Fruit fly (Drosophila melanogaster) whole organism, embryonic: ENCODE data around the gene CG13085.

Source experiments
- Adf1 ChIP-seq: fragments of 200-800 bp; sonication (Bioruptor generic); IDR thresholded peaks from 2 replicates; pipeline ENCODE4 v1.3.6; 2022; ENCODE audit warnings: missing biosample characterization, missing genetic modification characterization
- Awh ChIP-seq: fragments of 200-800 bp; sonication (Bioruptor generic); IDR thresholded peaks from 2 replicates; pipeline ENCODE4, ENCODE4 v1.3.6; 2022; ENCODE audit warnings: missing biosample characterization, missing genetic modification characterization
- B-H2 ChIP-seq: fragments of 200-800 bp; sonication (Bioruptor generic); optimal IDR thresholded peaks from 2 replicates; lab custom pipeline; 2018; ENCODE audit warnings: missing biosample characterization, mild to moderate bottlenecking, missing genetic modification characterization
- Bteb2 ChIP-seq: fragments of 200-800 bp; sonication (Bioruptor generic); optimal IDR thresholded peaks from 2 replicates; lab custom pipeline; 2016; ENCODE audit warnings: missing biosample characterization, missing genetic modification characterization
- CG10147 ChIP-seq: fragments of 200-800 bp; sonication (Bioruptor generic); optimal IDR thresholded peaks from 2 replicates; lab custom pipeline; 2019; ENCODE audit warnings: missing biosample characterization, mild to moderate bottlenecking, missing genetic modification characterization, moderate library complexity
- CG12219 ChIP-seq: fragments of 200-800 bp; sonication (Bioruptor generic); optimal IDR thresholded peaks from 3 replicates; lab custom pipeline; 2018; ENCODE audit warnings: missing biosample characterization, mild to moderate bottlenecking, missing genetic modification characterization
- CG12744 ChIP-seq: fragments of 200-800 bp; sonication (Bioruptor generic); optimal IDR thresholded peaks from 2 replicates; lab custom pipeline; 2016; ENCODE audit warnings: missing biosample characterization, missing genetic modification characterization
- CG12769 ChIP-seq: fragments of 200-800 bp; sonication (Bioruptor generic); optimal IDR thresholded peaks from 2 replicates; lab custom pipeline; 2019; ENCODE audit warnings: missing biosample characterization, mild to moderate bottlenecking, missing genetic modification characterization, moderate library complexity
- CG13894 ChIP-seq: fragments of 200-800 bp; sonication (Bioruptor generic); optimal IDR thresholded peaks from 3 replicates; lab custom pipeline; 2018; ENCODE audit warnings: missing biosample characterization, mild to moderate bottlenecking, missing genetic modification characterization, moderate library complexity
- CG14014 ChIP-seq: fragments of 200-800 bp; sonication (Bioruptor generic); IDR thresholded peaks from 2 replicates; pipeline ENCODE4 v1.3.6; 2022; ENCODE audit warnings: missing biosample characterization, missing genetic modification characterization
- CG14710 ChIP-seq: fragments of 200-800 bp; sonication (Bioruptor generic); optimal IDR thresholded peaks from 3 replicates; lab custom pipeline; 2019; ENCODE audit warnings: missing biosample characterization, mild to moderate bottlenecking, missing genetic modification characterization, moderate library complexity
- CG15601 ChIP-seq: fragments of 200-800 bp; sonication (Bioruptor generic); optimal IDR thresholded peaks from 3 replicates; lab custom pipeline; 2019; ENCODE audit warnings: missing biosample characterization, mild to moderate bottlenecking, missing genetic modification characterization, moderate library complexity
- CG1602 ChIP-seq: fragments of 200-800 bp; sonication (Bioruptor generic); optimal IDR thresholded peaks from 3 replicates; lab custom pipeline; 2016; ENCODE audit warnings: missing biosample characterization, missing genetic modification characterization
- CG1603 ChIP-seq: fragments of 200-800 bp; sonication (Bioruptor generic); optimal IDR thresholded peaks from 2 replicates; lab custom pipeline; 2019; ENCODE audit warnings: missing biosample characterization, mild to moderate bottlenecking, missing genetic modification characterization, moderate library complexity
- CG17385 ChIP-seq: fragments of 200-800 bp; sonication (Bioruptor generic); optimal IDR thresholded peaks from 3 replicates; lab custom pipeline; 2018; ENCODE audit warnings: missing biosample characterization, mild to moderate bottlenecking, missing genetic modification characterization
- CG18262 ChIP-seq: fragments of 200-800 bp; optimal IDR thresholded peaks from 3 replicates; lab custom pipeline; 2019; ENCODE audit warnings: missing biosample characterization, mild to moderate bottlenecking, missing genetic modification characterization, moderate library complexity
- CG18764 ChIP-seq: fragments of 200-800 bp; sonication (Bioruptor generic); optimal IDR thresholded peaks from 3 replicates; lab custom pipeline; 2016; ENCODE audit warnings: missing biosample characterization, missing genetic modification characterization
- CG2116 ChIP-seq: fragments of 200-800 bp; sonication (Bioruptor generic); optimal IDR thresholded peaks from 3 replicates; lab custom pipeline; 2018; ENCODE audit warnings: missing biosample characterization, mild to moderate bottlenecking, missing genetic modification characterization
- CG30403 ChIP-seq: fragments of 200-800 bp; sonication (Bioruptor generic); optimal IDR thresholded peaks from 3 replicates; lab custom pipeline; 2016; ENCODE audit warnings: missing biosample characterization, missing genetic modification characterization
- CG3407 ChIP-seq: fragments of 200-800 bp; sonication (Bioruptor generic); optimal IDR thresholded peaks from 2 replicates; lab custom pipeline; 2018; ENCODE audit warnings: missing biosample characterization, mild to moderate bottlenecking, missing genetic modification characterization
- CG3847 ChIP-seq: fragments of 200-800 bp; sonication (Bioruptor generic); IDR thresholded peaks from 2 replicates; pipeline ENCODE4 v1.3.6; 2022; ENCODE audit warnings: missing biosample characterization, missing genetic modification characterization
- CG4854 ChIP-seq: fragments of 200-800 bp; sonication (Bioruptor generic); optimal IDR thresholded peaks from 2 replicates; lab custom pipeline; 2016; ENCODE audit warnings: missing biosample characterization, missing genetic modification characterization, inconsistent platforms
- CG6175 ChIP-seq: fragments of 200-800 bp; sonication (Bioruptor generic); IDR thresholded peaks from 3 replicates; pipeline ENCODE4 v1.3.6; 2022; ENCODE audit warnings: missing biosample characterization, missing genetic modification characterization
- CG9932 ChIP-seq: fragments of 200-800 bp; sonication (Bioruptor generic); IDR thresholded peaks from 2 replicates; pipeline ENCODE4 v1.3.6; 2022; ENCODE audit warnings: missing biosample characterization, missing genetic modification characterization
- CoRest ChIP-seq: fragments of 200-800 bp; sonication (Bioruptor generic); optimal IDR thresholded peaks from 3 replicates; lab custom pipeline; 2018; ENCODE audit warnings: missing biosample characterization, mild to moderate bottlenecking, missing genetic modification characterization, moderate library complexity
- Fer3 ChIP-seq: fragments of 200-800 bp; sonication (Bioruptor generic); optimal IDR thresholded peaks from 2 replicates; lab custom pipeline; 2018; ENCODE audit warnings: missing biosample characterization, mild to moderate bottlenecking, missing genetic modification characterization, moderate library complexity
- HLHmδ ChIP-seq: fragments of 200-800 bp; sonication (Bioruptor generic); optimal IDR thresholded peaks from 2 replicates; lab custom pipeline; 2018; ENCODE audit warnings: missing biosample characterization, mild to moderate bottlenecking, missing genetic modification characterization, moderate library complexity
- HmgZ ChIP-seq: fragments of 200-800 bp; sonication (Bioruptor generic); optimal IDR thresholded peaks from 2 replicates; lab custom pipeline; 2018; ENCODE audit warnings: missing biosample characterization, mild to moderate bottlenecking, missing genetic modification characterization
- Jarid2 ChIP-seq: fragments of 200-800 bp; sonication (Bioruptor generic); optimal IDR thresholded peaks from 3 replicates; lab custom pipeline; 2017; ENCODE audit warnings: mild to moderate bottlenecking, missing biosample characterization, missing genetic modification reagents, missing genetic modification characterization
- Kr ChIP-seq: fragments of 200-800 bp; sonication (Bioruptor generic); optimal IDR thresholded peaks from 2 replicates; lab custom pipeline; 2017; ENCODE audit warnings: missing biosample characterization, mild to moderate bottlenecking, missing genetic modification characterization
- Mad ChIP-seq: fragments of 200-800 bp; sonication (Bioruptor generic); optimal IDR thresholded peaks from 2 replicates; lab custom pipeline; 2016; ENCODE audit warnings: missing biosample characterization, missing genetic modification characterization
- Nf-YC ChIP-seq: fragments of 200-800 bp; optimal IDR thresholded peaks from 3 replicates; lab custom pipeline; 2019; ENCODE audit warnings: missing biosample characterization, mild to moderate bottlenecking, missing genetic modification characterization, moderate library complexity
- NfI ChIP-seq: fragments of 200-800 bp; sonication (Bioruptor generic); optimal IDR thresholded peaks from 3 replicates; lab custom pipeline; 2018; ENCODE audit warnings: missing biosample characterization, mild to moderate bottlenecking, missing genetic modification characterization, moderate library complexity
- PHDP ChIP-seq: fragments of 200-800 bp; sonication (Bioruptor generic); optimal IDR thresholded peaks from 3 replicates; lab custom pipeline; 2018; ENCODE audit warnings: missing biosample characterization, mild to moderate bottlenecking, missing genetic modification characterization, moderate library complexity
- Poxn ChIP-seq: fragments of 200-800 bp; sonication (Bioruptor generic); IDR thresholded peaks from 2 replicates; pipeline ENCODE4 v1.3.6; 2022; ENCODE audit warnings: missing biosample characterization, missing genetic modification characterization
- Rfx ChIP-seq: fragments of 200-800 bp; sonication (Bioruptor generic); IDR thresholded peaks from 2 replicates; pipeline ENCODE4 v1.3.6; 2022; ENCODE audit warnings: missing biosample characterization, missing genetic modification characterization
- Sox102F ChIP-seq: fragments of 200-800 bp; sonication (Bioruptor generic); optimal IDR thresholded peaks from 2 replicates; lab custom pipeline; 2018; ENCODE audit warnings: missing biosample characterization, mild to moderate bottlenecking, missing genetic modification characterization, moderate library complexity
- emc ChIP-seq: fragments of 200-800 bp; sonication (Bioruptor generic); optimal IDR thresholded peaks from 2 replicates; lab custom pipeline; 2016; ENCODE audit warnings: missing biosample characterization, missing genetic modification characterization
- gcm2 ChIP-seq: fragments of 200-800 bp; sonication (Bioruptor generic); optimal IDR thresholded peaks from 2 replicates; lab custom pipeline; 2016; ENCODE audit warnings: missing biosample characterization, missing genetic modification characterization
- grau ChIP-seq: fragments of 200-800 bp; optimal IDR thresholded peaks from 3 replicates; lab custom pipeline; 2019; ENCODE audit warnings: missing biosample characterization, mild to moderate bottlenecking, missing genetic modification characterization, moderate library complexity
- grn ChIP-seq: fragments of 200-800 bp; sonication (Bioruptor generic); optimal IDR thresholded peaks from 3 replicates; lab custom pipeline; 2017; ENCODE audit warnings: missing biosample characterization, missing genetic modification characterization
- ham ChIP-seq: fragments of 200-800 bp; sonication (Bioruptor generic); IDR thresholded peaks from 2 replicates; pipeline ENCODE4 v1.3.6; 2022; ENCODE audit warnings: missing biosample characterization, missing genetic modification characterization
- hkb ChIP-seq, 2 experiments: fragments of 200-800 bp in 1 of 2; fragments of >200 bp in 1 of 2; sonication (Bioruptor generic) in 1 of 2; IDR thresholded peaks in 1 of 2; optimal IDR thresholded peaks in 1 of 2; 2 replicates each; pipeline versions ENCODE4 v1.3.6 to Lab custom; 2017 to 2022; ENCODE audit warnings: missing biosample characterization in 1 of 2, missing genetic modification characterization in 1 of 2
- lilli ChIP-seq: fragments of 200-800 bp; sonication (Bioruptor generic); optimal IDR thresholded peaks from 3 replicates; lab custom pipeline; 2016; ENCODE audit warnings: missing biosample characterization, missing genetic modification characterization
- repo ChIP-seq: fragments of 200-800 bp; sonication (Bioruptor generic); optimal IDR thresholded peaks from 2 replicates; lab custom pipeline; 2016; ENCODE audit warnings: missing biosample characterization, missing genetic modification characterization
- ro ChIP-seq: fragments of 200-800 bp; sonication (Bioruptor generic); IDR thresholded peaks from 2 replicates; pipeline ENCODE4 v1.3.6; 2022; ENCODE audit warnings: missing biosample characterization, missing genetic modification characterization
- row ChIP-seq: fragments of 200-800 bp; sonication (Bioruptor generic); IDR thresholded peaks from 3 replicates; pipeline ENCODE4 v1.3.6; 2022; ENCODE audit warnings: missing biosample characterization, missing genetic modification characterization
- sc ChIP-seq, 3 experiments: fragments of >200 bp in 2 of 3; fragments of 200-800 bp in 1 of 3; sonication (Bioruptor generic) in 1 of 3; optimal IDR thresholded peaks; 2 replicates in 2 of 3; 3 replicates in 1 of 3; lab custom pipeline; 2017; ENCODE audit warnings: mild to moderate bottlenecking in 1 of 3, missing biosample characterization in 1 of 3, missing genetic modification characterization in 1 of 3, missing genetic modification reagents in 1 of 3
- sens-2 ChIP-seq: fragments of 200-800 bp; sonication (Bioruptor generic); IDR thresholded peaks from 2 replicates; pipeline ENCODE4 v1.3.6; 2022; ENCODE audit warnings: missing biosample characterization, missing genetic modification characterization
- sima ChIP-seq: fragments of 200-800 bp; sonication (Bioruptor generic); optimal IDR thresholded peaks from 2 replicates; lab custom pipeline; 2016; ENCODE audit warnings: missing biosample characterization, missing genetic modification characterization
- stc ChIP-seq: fragments of 200-800 bp; sonication (Bioruptor generic); IDR thresholded peaks from 2 replicates; pipeline ENCODE4 v1.3.6; 2022; ENCODE audit warnings: missing biosample characterization, missing genetic modification characterization

CG13085 gene

dm6 chr2L:19415859-19416258 is 8.0 kb upstream of the CG13085 start:
- TF ChIP-seq CG12219 (GFP tag; lab: Kevin White, UChicago), result no peak
- TF ChIP-seq Adf1 (GFP tag; lab: Robert Waterston, UW), result 0 out of 2 replicates have a peak, but pooled peaks have one; percentile 23
- no peak for TF ChIP-seq CG2116 (GFP tag; lab: Kevin White, UChicago)
- TF ChIP-seq Jarid2, result no peak
- no peak for TF ChIP-seq CG18262 (tag; lab: Kevin White, UChicago)
- TF ChIP-seq ro, result no peak
- TF ChIP-seq repo (GFP tag; lab: Kevin White, UChicago), result no peak
- TF ChIP-seq Rfx (GFP tag; lab: Robert Waterston, UW), result peak; percentile 40; the same call in 1 of the 2 replicates
- TF ChIP-seq Bteb2 (GFP tag; lab: Kevin White, UChicago), result no peak
- no peak for TF ChIP-seq emc (GFP tag; lab: Kevin White, UChicago)
- TF ChIP-seq CG15601, result no peak
- no peak for TF ChIP-seq HLHmδ
- peak; percentile 45 for TF ChIP-seq CG9932 (GFP tag; lab: Robert Waterston, UW)
- no peak for TF ChIP-seq B-H2 (GFP tag; lab: Kevin White, UChicago)
- TF ChIP-seq CG17385 (GFP tag; lab: Kevin White, UChicago), result no peak
- no peak for TF ChIP-seq CG13894 (tag; lab: Kevin White, UChicago)
- TF ChIP-seq HmgZ (tag; lab: Kevin White, UChicago), result peak; percentile 14
- TF ChIP-seq sima (GFP tag; lab: Kevin White, UChicago), result no peak
- TF ChIP-seq sens-2 (GFP tag; lab: Robert Waterston, UW), result no peak
- TF ChIP-seq CG30403 (GFP tag; lab: Kevin White, UChicago), result no peak
- no peak for TF ChIP-seq Kr (GFP tag; lab: Kevin White, UChicago)
- no peak for TF ChIP-seq stc (GFP tag; lab: Robert Waterston, UW)
- no peak for TF ChIP-seq ham (GFP tag; lab: Robert Waterston, UW)
- no peak for TF ChIP-seq PHDP
- TF ChIP-seq gcm2 (GFP tag; lab: Kevin White, UChicago), result no peak
- no peak for TF ChIP-seq CG4854 (GFP tag; lab: Kevin White, UChicago)
- no peak for TF ChIP-seq CG6175 (GFP tag; lab: Robert Waterston, UW)
- no peak for TF ChIP-seq hkb (optimal IDR thresholded peaks at IDR 0.05; lab: Kevin White, UChicago)
- TF ChIP-seq hkb (GFP tag; IDR thresholded peaks at IDR 0.05; lab: Robert Waterston, UW), result 0 out of 2 replicates have a peak, but pooled peaks have one; percentile 36
- TF ChIP-seq Sox102F (GFP tag; lab: Kevin White, UChicago), result no peak
- peak; percentile 50 for TF ChIP-seq CG12769 (tag; lab: Kevin White, UChicago)
- no peak for TF ChIP-seq CG1603 (tag; lab: Kevin White, UChicago)
- TF ChIP-seq Mad, result no peak
- peak; percentile 15 for TF ChIP-seq CG10147
- peak; percentile 45; the same call in 1 of the 2 replicates for TF ChIP-seq CG14014 (GFP tag; lab: Robert Waterston, UW)
- TF ChIP-seq CG12744, result no peak
- TF ChIP-seq lilli (GFP tag; lab: Kevin White, UChicago), result peak; percentile 14
- no peak for TF ChIP-seq CG1602
- TF ChIP-seq sc (optimal IDR thresholded peaks at IDR 0.05; lab: Kevin White, UChicago), result no peak
- TF ChIP-seq sc (GFP tag; optimal IDR thresholded peaks at IDR 0.05; lab: Kevin White, UChicago), result no peak
- TF ChIP-seq CG3407 (GFP tag; lab: Kevin White, UChicago), result no peak
- peak; percentile 4 for TF ChIP-seq Nf-YC (tag; lab: Kevin White, UChicago)
- no peak for TF ChIP-seq CG18764 (GFP tag; lab: Kevin White, UChicago)
- no peak for TF ChIP-seq grn (GFP tag; lab: Kevin White, UChicago)
- TF ChIP-seq Awh (GFP tag; lab: Robert Waterston, UW), result no peak
- TF ChIP-seq grau, result peak; percentile 57
- TF ChIP-seq NfI (GFP tag; lab: Kevin White, UChicago), result no peak
- peak; percentile 28; the same call in 1 of the 3 replicates for TF ChIP-seq row (GFP tag; lab: Robert Waterston, UW)
- no peak for TF ChIP-seq CG14710
- TF ChIP-seq CG3847 (GFP tag; lab: Robert Waterston, UW), result 0 out of 2 replicates have a peak, but pooled peaks have one; percentile 38
- peak; percentile 49 for TF ChIP-seq CoRest (tag; lab: Kevin White, UChicago)
- peak; percentile 24 for TF ChIP-seq Fer3 (tag; lab: Kevin White, UChicago)
- no peak for TF ChIP-seq Poxn (GFP tag; lab: Robert Waterston, UW)
